Fruit fly (Drosophila melanogaster) whole organism, embryonic: ENCODE results near the gene CG10089.

Experiments used
- Atf-2 ChIP-seq: fragments of 200-800 bp; sonication (Bioruptor generic); optimal IDR thresholded peaks from 2 replicates; lab custom pipeline; 2016; ENCODE audit warnings: missing biosample characterization, missing genetic modification characterization
- CG11504 ChIP-seq: fragments of 200-800 bp; sonication (Bioruptor generic); optimal IDR thresholded peaks from 3 replicates; lab custom pipeline; 2019; ENCODE audit warnings: missing biosample characterization, mild to moderate bottlenecking, missing genetic modification characterization, moderate library complexity
- CG15073 ChIP-seq: fragments of 200-800 bp; sonication (Bioruptor generic); optimal IDR thresholded peaks from 2 replicates; lab custom pipeline; 2016; ENCODE audit warnings: missing biosample characterization, missing genetic modification characterization
- CG16813 ChIP-seq: fragments of 200-800 bp; sonication (Bioruptor generic); IDR thresholded peaks from 3 replicates; pipeline ENCODE4 v1.3.6; 2022; ENCODE audit warnings: missing biosample characterization, missing genetic modification characterization; ENCODE audit not compliant: partially characterized antibody
- CG17568 ChIP-seq: fragments of 200-800 bp; sonication (Bioruptor generic); optimal IDR thresholded peaks from 2 replicates; lab custom pipeline; 2018; ENCODE audit warnings: missing biosample characterization, mild to moderate bottlenecking, missing genetic modification characterization, moderate library complexity
- CG17829 ChIP-seq: fragments of 200-800 bp; optimal IDR thresholded peaks from 2 replicates; lab custom pipeline; 2019; ENCODE audit warnings: missing biosample characterization, mild to moderate bottlenecking, missing genetic modification characterization, moderate library complexity
- CG17912 ChIP-seq: fragments of 200-800 bp; sonication (Bioruptor generic); optimal IDR thresholded peaks from 2 replicates; lab custom pipeline; 2018; ENCODE audit warnings: missing biosample characterization, mild to moderate bottlenecking, missing genetic modification characterization
- CG2116 ChIP-seq: fragments of 200-800 bp; sonication (Bioruptor generic); optimal IDR thresholded peaks from 3 replicates; lab custom pipeline; 2018; ENCODE audit warnings: missing biosample characterization, mild to moderate bottlenecking, missing genetic modification characterization
- CG2678 ChIP-seq: fragments of 200-800 bp; sonication (Bioruptor generic); optimal IDR thresholded peaks from 3 replicates; lab custom pipeline; 2019; ENCODE audit warnings: missing biosample characterization, mild to moderate bottlenecking, missing genetic modification characterization, moderate library complexity
- CG3407 ChIP-seq: fragments of 200-800 bp; sonication (Bioruptor generic); optimal IDR thresholded peaks from 2 replicates; lab custom pipeline; 2018; ENCODE audit warnings: missing biosample characterization, mild to moderate bottlenecking, missing genetic modification characterization
- CG6765 ChIP-seq: fragments of 200-800 bp; sonication (Bioruptor generic); optimal IDR thresholded peaks from 3 replicates; lab custom pipeline; 2017; ENCODE audit warnings: missing biosample characterization, mild to moderate bottlenecking, missing genetic modification characterization
- CG7556 ChIP-seq: fragments of 200-800 bp; sonication (Bioruptor generic); optimal IDR thresholded peaks from 2 replicates; lab custom pipeline; 2017; ENCODE audit warnings: missing biosample characterization, mild to moderate bottlenecking, missing genetic modification characterization
- CG7839 ChIP-seq: fragments of 200-800 bp; sonication (Bioruptor generic); optimal IDR thresholded peaks from 3 replicates; lab custom pipeline; 2018; ENCODE audit warnings: missing biosample characterization, mild to moderate bottlenecking, missing genetic modification characterization, moderate library complexity
- CG8765 ChIP-seq: fragments of 200-800 bp; sonication (Bioruptor generic); IDR thresholded peaks from 2 replicates; pipeline ENCODE4 v1.3.6; 2022; ENCODE audit warnings: missing biosample characterization, missing genetic modification characterization
- CG8944 ChIP-seq: fragments of 200-800 bp; sonication (Bioruptor generic); optimal IDR thresholded peaks from 3 replicates; lab custom pipeline; 2016; ENCODE audit warnings: missing biosample characterization, missing genetic modification characterization
- Dbx ChIP-seq: fragments of 200-800 bp; sonication (Bioruptor generic); IDR thresholded peaks from 3 replicates; pipeline ENCODE4 v1.3.6; 2022; ENCODE audit warnings: missing biosample characterization, missing genetic modification characterization
- Deaf1 ChIP-seq: fragments of 200-800 bp; optimal IDR thresholded peaks from 3 replicates; lab custom pipeline; 2019; ENCODE audit warnings: missing biosample characterization, mild to moderate bottlenecking, missing genetic modification characterization, moderate library complexity
- Dll ChIP-seq: fragments of 200-800 bp; sonication (Bioruptor generic); IDR thresholded peaks from 4 replicates; pipeline ENCODE4 v1.3.6; 2022; ENCODE audit warnings: missing biosample characterization, missing genetic modification characterization; ENCODE audit not compliant: partially characterized antibody
- E2f2 ChIP-seq: fragments of 200-800 bp; sonication (Bioruptor generic); IDR thresholded peaks from 2 replicates; pipeline ENCODE4 v1.3.6; 2022; ENCODE audit warnings: missing biosample characterization, missing genetic modification characterization
- Fer2 ChIP-seq: fragments of 200-800 bp; sonication (Bioruptor generic); optimal IDR thresholded peaks from 2 replicates; lab custom pipeline; 2018; ENCODE audit warnings: missing biosample characterization, mild to moderate bottlenecking, missing genetic modification characterization, moderate library complexity
- HLH4C ChIP-seq: fragments of 200-800 bp; sonication (Bioruptor generic); IDR thresholded peaks from 3 replicates; pipeline ENCODE4 v1.3.6; 2022; ENCODE audit warnings: missing biosample characterization, missing genetic modification characterization; ENCODE audit not compliant: partially characterized antibody
- Hey ChIP-seq: fragments of 200-800 bp; sonication (Bioruptor generic); optimal IDR thresholded peaks from 3 replicates; lab custom pipeline; 2018; ENCODE audit warnings: missing biosample characterization, mild to moderate bottlenecking, missing genetic modification characterization
- Hr51 ChIP-seq, 2 experiments: fragments of 200-800 bp; sonication (Bioruptor generic); optimal IDR thresholded peaks; 2 replicates in 1 of 2; 3 replicates in 1 of 2; lab custom pipeline; 2016 to 2018; ENCODE audit warnings: missing biosample characterization in 2 of 2, missing genetic modification characterization in 2 of 2, mild to moderate bottlenecking in 1 of 2, moderate library complexity in 1 of 2
- Hr78 ChIP-seq, 2 experiments: fragments of 200-800 bp in 1 of 2; fragments of >200 bp in 1 of 2; sonication (Bioruptor generic) in 1 of 2; optimal IDR thresholded peaks; 2 replicates each; lab custom pipeline; 2017 to 2019; ENCODE audit warnings: missing biosample characterization in 2 of 2, missing genetic modification characterization in 2 of 2, mild to moderate bottlenecking in 1 of 2, moderate library complexity in 1 of 2
- Kr ChIP-seq: fragments of 200-800 bp; sonication (Bioruptor generic); optimal IDR thresholded peaks from 2 replicates; lab custom pipeline; 2017; ENCODE audit warnings: missing biosample characterization, mild to moderate bottlenecking, missing genetic modification characterization
- NfI ChIP-seq: fragments of 200-800 bp; sonication (Bioruptor generic); optimal IDR thresholded peaks from 3 replicates; lab custom pipeline; 2018; ENCODE audit warnings: missing biosample characterization, mild to moderate bottlenecking, missing genetic modification characterization, moderate library complexity
- Oli ChIP-seq: fragments of 200-800 bp; sonication (Bioruptor generic); optimal IDR thresholded peaks from 2 replicates; lab custom pipeline; 2018; ENCODE audit warnings: missing biosample characterization, mild to moderate bottlenecking, missing genetic modification characterization, moderate library complexity
- Pdp1 ChIP-seq, 2 experiments: fragments of 200-800 bp; sonication (Bioruptor generic); optimal IDR thresholded peaks; 3 replicates each; lab custom pipeline; 2016; ENCODE audit warnings: missing biosample characterization in 2 of 2, missing genetic modification characterization in 2 of 2, mild to moderate bottlenecking in 1 of 2, moderate library complexity in 1 of 2
- Sox102F ChIP-seq: fragments of 200-800 bp; sonication (Bioruptor generic); optimal IDR thresholded peaks from 2 replicates; lab custom pipeline; 2018; ENCODE audit warnings: missing biosample characterization, mild to moderate bottlenecking, missing genetic modification characterization, moderate library complexity
- Taf1 ChIP-seq: fragments of 200-800 bp; sonication (Bioruptor generic); IDR thresholded peaks from 2 replicates; pipeline ENCODE4 v1.3.6; 2022; ENCODE audit warnings: missing biosample characterization, missing genetic modification characterization
- Xbp1 ChIP-seq: fragments of 200-800 bp; sonication (Bioruptor generic); optimal IDR thresholded peaks from 3 replicates; lab custom pipeline; 2016; ENCODE audit warnings: missing biosample characterization, mild to moderate bottlenecking, missing genetic modification characterization
- Xrp1 ChIP-seq: fragments of 200-800 bp; sonication (Bioruptor generic); IDR thresholded peaks from 2 replicates; pipeline ENCODE4 v1.3.6; 2022; ENCODE audit warnings: missing biosample characterization, missing genetic modification characterization
- bigmax ChIP-seq: fragments of 200-800 bp; sonication (Bioruptor generic); optimal IDR thresholded peaks from 2 replicates; lab custom pipeline; 2018; ENCODE audit warnings: missing biosample characterization, mild to moderate bottlenecking, missing genetic modification characterization
- br ChIP-seq: fragments of >200 bp; optimal IDR thresholded peaks from 2 replicates; lab custom pipeline; 2017
- btn ChIP-seq: fragments of 200-800 bp; sonication (Bioruptor generic); optimal IDR thresholded peaks from 2 replicates; lab custom pipeline; 2016; ENCODE audit warnings: missing biosample characterization, missing genetic modification characterization
- ci ChIP-seq: fragments of 200-800 bp; sonication (Bioruptor generic); IDR thresholded peaks from 3 replicates; pipeline ENCODE4 v1.3.6; 2022; ENCODE audit warnings: missing biosample characterization, missing genetic modification characterization
- dmrt99B ChIP-seq: fragments of 200-800 bp; sonication (Bioruptor generic); optimal IDR thresholded peaks from 2 replicates; lab custom pipeline; 2018; ENCODE audit warnings: missing biosample characterization, mild to moderate bottlenecking, missing genetic modification characterization, moderate library complexity
- emc ChIP-seq: fragments of 200-800 bp; sonication (Bioruptor generic); optimal IDR thresholded peaks from 2 replicates; lab custom pipeline; 2016; ENCODE audit warnings: missing biosample characterization, missing genetic modification characterization
- ems ChIP-seq: fragments of 200-800 bp; sonication (Bioruptor generic); optimal IDR thresholded peaks from 3 replicates; lab custom pipeline; 2016; ENCODE audit warnings: missing biosample characterization, missing genetic modification characterization
- grau ChIP-seq: fragments of 200-800 bp; optimal IDR thresholded peaks from 3 replicates; lab custom pipeline; 2019; ENCODE audit warnings: missing biosample characterization, mild to moderate bottlenecking, missing genetic modification characterization, moderate library complexity
- gsb ChIP-seq: fragments of 200-800 bp; sonication (Bioruptor generic); IDR thresholded peaks from 2 replicates; pipeline ENCODE4 v1.3.6; 2022; ENCODE audit warnings: missing biosample characterization, missing genetic modification characterization
- h ChIP-seq: fragments of >200 bp; optimal IDR thresholded peaks from 2 replicates; lab custom pipeline; 2017
- mirr ChIP-seq: fragments of 200-800 bp; sonication (Bioruptor generic); optimal IDR thresholded peaks from 3 replicates; lab custom pipeline; 2018; ENCODE audit warnings: missing biosample characterization, mild to moderate bottlenecking, missing genetic modification characterization
- psq ChIP-seq: fragments of 200-800 bp; sonication (Bioruptor generic); optimal IDR thresholded peaks from 2 replicates; lab custom pipeline; 2017; ENCODE audit warnings: missing biosample characterization, missing genetic modification characterization
- row ChIP-seq: fragments of 200-800 bp; sonication (Bioruptor generic); IDR thresholded peaks from 3 replicates; pipeline ENCODE4 v1.3.6; 2022; ENCODE audit warnings: missing biosample characterization, missing genetic modification characterization
- sens ChIP-seq: fragments of 200-800 bp; sonication (Bioruptor generic); peaks from one replicate; lab custom pipeline; 2016; ENCODE audit warnings: missing biosample characterization, missing genetic modification characterization
- sisA ChIP-seq: fragments of 200-800 bp; sonication (Bioruptor generic); IDR thresholded peaks from 2 replicates; pipeline ENCODE4 v1.3.6; 2022; ENCODE audit warnings: missing biosample characterization, missing genetic modification characterization
- slbo ChIP-seq: fragments of 200-800 bp; sonication (Bioruptor generic); IDR thresholded peaks from 2 replicates; pipeline ENCODE4 v1.3.6; 2022; ENCODE audit warnings: missing biosample characterization, missing genetic modification characterization
- unpg ChIP-seq: fragments of 200-800 bp; sonication (Bioruptor generic); optimal IDR thresholded peaks from 3 replicates; lab custom pipeline; 2018; ENCODE audit warnings: missing biosample characterization, mild to moderate bottlenecking, missing genetic modification characterization, moderate library complexity
- zen2 ChIP-seq: fragments of 200-800 bp; sonication (Bioruptor generic); IDR thresholded peaks from 3 replicates; pipeline ENCODE4 v1.3.6; 2022; ENCODE audit warnings: missing biosample characterization, missing genetic modification characterization; ENCODE audit not compliant: partially characterized antibody

Gene CG10089

dm6 chr3L:13452281-13452680 is 22.3 kb downstream of the CG10089 start (continued):
- TF ChIP-seq unpg (GFP tag; lab: Kevin White, UChicago) (no peak), Fer2 (tag; lab: Kevin White, UChicago) (no peak), CG17568 (GFP tag; lab: Kevin White, UChicago) (no peak), btn (no peak), CG15073 (GFP tag; lab: Kevin White, UChicago) (peak; percentile 90), CG17912 (GFP tag; lab: Kevin White, UChicago) (no peak)

dm6 chr3L:13451562-13451961 is 23.0 kb downstream of the CG10089 start:
- TF ChIP-seq CG7839 (tag; lab: Kevin White, UChicago) (peak; percentile 33), Oli (tag; lab: Kevin White, UChicago) (peak; percentile 22), CG11504 (tag; lab: Kevin White, UChicago) (peak; percentile 45), Kr (GFP tag; lab: Kevin White, UChicago) (no peak), CG3407 (GFP tag; lab: Kevin White, UChicago) (no peak), emc (GFP tag; lab: Kevin White, UChicago) (no peak), br (lab: Kevin White, UChicago) (no peak), h (lab: Kevin White, UChicago) (no peak), Sox102F (GFP tag; lab: Kevin White, UChicago) (peak; percentile 34), zen2 (no peak), HLH4C (GFP tag; lab: Robert Waterston, UW) (no peak), gsb (GFP tag; lab: Robert Waterston, UW) (no peak), slbo (no peak), CG2678 (tag; lab: Kevin White, UChicago) (peak; percentile 38), dmrt99B (tag; lab: Kevin White, UChicago) (peak; percentile 42), Atf-2 (GFP tag; lab: Kevin White, UChicago) (no peak), E2f2 (GFP tag; lab: Robert Waterston, UW) (no peak), Hr78 (GFP tag; optimal IDR thresholded peaks at IDR 0.05; lab: Kevin White, UChicago) (no peak), Taf1 (GFP tag; lab: Robert Waterston, UW) (no peak), Xrp1 (no peak), Deaf1 (tag; lab: Kevin White, UChicago) (no peak), CG16813 (GFP tag; lab: Robert Waterston, UW) (no peak), CG8765 (no peak), ci (GFP tag; lab: Robert Waterston, UW) (no peak), row (GFP tag; lab: Robert Waterston, UW) (peak; percentile 24; the same call in 1 of the 3 replicates), grau (tag; lab: Kevin White, UChicago) (peak; percentile 5), CG2116 (GFP tag; lab: Kevin White, UChicago) (no peak), Dbx (no peak), ems (GFP tag; lab: Kevin White, UChicago) (no peak), CG8944 (no peak), NfI (GFP tag; lab: Kevin White, UChicago) (no peak), psq (GFP tag; lab: Kevin White, UChicago) (no peak), CG7556 (GFP tag; lab: Kevin White, UChicago) (no peak), bigmax (GFP tag; lab: Kevin White, UChicago) (no peak), sens (GFP tag; lab: Kevin White, UChicago) (no peak), Hr51 (GFP tag; optimal IDR thresholded peaks at IDR 0.05; lab: Kevin White, UChicago) (peak in 1 of 2 experiments; percentile 33), mirr (GFP tag; lab: Kevin White, UChicago) (no peak), Hey (no peak), Pdp1 (GFP tag; optimal IDR thresholded peaks at IDR 0.05; lab: Kevin White, UChicago) (peak in 1 of 2 experiments; percentile 81), Dll (no peak), sisA (GFP tag; lab: Robert Waterston, UW) (no peak), CG6765 (GFP tag; lab: Kevin White, UChicago) (no peak), Xbp1 (GFP tag; lab: Kevin White, UChicago) (peak; percentile 1), CG17829 (tag; lab: Kevin White, UChicago) (no peak)
